Worm (Caenorhabditis elegans): Measurements from ENCODE around the gene crh-1.

crh-1 gene

ce11 chrIII:11683038-11683437 is 25.5 kb downstream of the crh-1 start:
- no peak for TF ChIP-seq sma-9 (GFP tag; optimal IDR thresholded peaks at IDR 0.05)
- no peak for TF ChIP-seq sma-9 (tag; optimal IDR thresholded peaks at IDR 0.05)
- TF ChIP-seq nhr-25 (tag; optimal IDR thresholded peaks at IDR 0.05): no peak
- no peak for TF ChIP-seq nhr-12 (tag; optimal IDR thresholded peaks at IDR 0.05)
- no peak for TF ChIP-seq nhr-77 (tag; optimal IDR thresholded peaks at IDR 0.05)
- TF ChIP-seq fos-1 (tag; optimal IDR thresholded peaks at IDR 0.05): no peak
- no peak for TF ChIP-seq lin-11 (tag; optimal IDR thresholded peaks at IDR 0.05)
- TF ChIP-seq blmp-1 (tag; optimal IDR thresholded peaks at IDR 0.05; ENCODE audit: insufficient read depth): no peak
- TF ChIP-seq ceh-82 (tag; optimal IDR thresholded peaks at IDR 0.05): no peak
- TF ChIP-seq R02D3.7 (tag; optimal IDR thresholded peaks at IDR 0.05): no peak
- no peak for TF ChIP-seq unc-39 (tag; optimal IDR thresholded peaks at IDR 0.05)
- no peak for TF ChIP-seq zag-1 (tag; optimal IDR thresholded peaks at IDR 0.05)
- TF ChIP-seq mab-5 (tag; optimal IDR thresholded peaks at IDR 0.05): no peak
- TF ChIP-seq Y55F3AM.14 (GFP tag; optimal IDR thresholded peaks at IDR 0.05): no peak
- TF ChIP-seq ztf-4 (tag; optimal IDR thresholded peaks at IDR 0.05): no peak

ce11 chrIII:11683790-11684189 is 26.2 kb downstream of the crh-1 start:
- TF ChIP-seq peb-1 (tag; optimal IDR thresholded peaks at IDR 0.05): no peak
- TF ChIP-seq mbf-1 (tag; optimal IDR thresholded peaks at IDR 0.05): no peak
- no peak for TF ChIP-seq nhr-129 (tag; optimal IDR thresholded peaks at IDR 0.05)
- TF ChIP-seq nhr-12 (tag; optimal IDR thresholded peaks at IDR 0.05): no peak
- TF ChIP-seq lin-13 (GFP tag; optimal IDR thresholded peaks at IDR 0.05): no peak
- TF ChIP-seq fos-1 (tag; optimal IDR thresholded peaks at IDR 0.05): no peak
- no peak for TF ChIP-seq nhr-10 (tag; optimal IDR thresholded peaks at IDR 0.05)
- no peak for TF ChIP-seq blmp-1 (tag; optimal IDR thresholded peaks at IDR 0.05; ENCODE audit: insufficient read depth)
- TF ChIP-seq zag-1 (tag; optimal IDR thresholded peaks at IDR 0.05): no peak
- TF ChIP-seq mdl-1 (tag; optimal IDR thresholded peaks at IDR 0.05): no peak
- no peak for TF ChIP-seq elt-3 (tag; optimal IDR thresholded peaks at IDR 0.05)
- TF ChIP-seq lin-39 (tag; optimal IDR thresholded peaks at IDR 0.05): no peak

- no peak for TF ChIP-seq ceh-82 (tag; optimal IDR thresholded peaks at IDR 0.05)
- TF ChIP-seq sem-4 (tag; optimal IDR thresholded peaks at IDR 0.05): no peak
- TF ChIP-seq sma-9 (GFP tag; optimal IDR thresholded peaks at IDR 0.05): peak; percentile 67
- TF ChIP-seq sma-9 (tag; optimal IDR thresholded peaks at IDR 0.05): no peak
- TF ChIP-seq gmeb-1 (tag; optimal IDR thresholded peaks at IDR 0.05): peak; percentile 19
- TF ChIP-seq nhr-6 (tag; optimal IDR thresholded peaks at IDR 0.05): no peak
- no peak for TF ChIP-seq ztf-11 (tag; optimal IDR thresholded peaks at IDR 0.05)
- TF ChIP-seq sma-3 (GFP tag; optimal IDR thresholded peaks at IDR 0.05): peak; percentile 44
- no peak for TF ChIP-seq nhr-129 (tag; optimal IDR thresholded peaks at IDR 0.05)
- peak; percentile 56 for TF ChIP-seq crh-2 (tag; optimal IDR thresholded peaks at IDR 0.05)
- TF ChIP-seq fos-1 (tag; optimal IDR thresholded peaks at IDR 0.05): peak; percentile 66
- TF ChIP-seq nhr-21 (tag; optimal IDR thresholded peaks at IDR 0.05): no peak
Measured at ce11 chrIII:11684770-11685169, 27.2 kb downstream of the crh-1 start.

ce11 chrIII:11689303-11689702 is 31.7 kb downstream of the crh-1 start:
- TF ChIP-seq peb-1 (tag; optimal IDR thresholded peaks at IDR 0.05) (no peak), lin-13 (GFP tag; optimal IDR thresholded peaks at IDR 0.05) (peak; percentile 31), F13H6.1 (tag; optimal IDR thresholded peaks at IDR 0.05) (peak; percentile 74), gmeb-1 (tag; optimal IDR thresholded peaks at IDR 0.05) (peak; percentile 67), elt-3 (tag; optimal IDR thresholded peaks at IDR 0.05) (no peak), skn-1 (tag; optimal IDR thresholded peaks at IDR 0.05) (no peak), nhr-11 (tag; optimal IDR thresholded peaks at IDR 0.05) (no peak), fos-1 (tag; optimal IDR thresholded peaks at IDR 0.05) (peak; percentile 96), alr-1 (tag; optimal IDR thresholded peaks at IDR 0.05) (no peak), ceh-16 (tag; optimal IDR thresholded peaks at IDR 0.05) (no peak), mbf-1 (tag; optimal IDR thresholded peaks at IDR 0.05) (no peak), unc-55 (GFP tag; optimal IDR thresholded peaks at IDR 0.05) (no peak), sma-3 (GFP tag; optimal IDR thresholded peaks at IDR 0.05) (peak; percentile 76), sem-4 (tag; optimal IDR thresholded peaks at IDR 0.05) (peak; percentile 80), snpc-4 (tag; optimal IDR thresholded peaks at IDR 0.05) (no peak), ztf-11 (tag; optimal IDR thresholded peaks at IDR 0.05) (no peak), nhr-23 (tag; optimal IDR thresholded peaks at IDR 0.05) (no peak), ztf-1 (GFP tag; conservative IDR thresholded peaks at IDR 0.05) (no peak), nhr-6 (tag; optimal IDR thresholded peaks at IDR 0.05) (peak; percentile 14), lin-39 (tag; optimal IDR thresholded peaks at IDR 0.05) (no peak), nhr-12 (tag; optimal IDR thresholded peaks at IDR 0.05) (no peak), sma-9 (GFP tag; optimal IDR thresholded peaks at IDR 0.05) (peak; percentile 77), sma-9 (tag; optimal IDR thresholded peaks at IDR 0.05) (no peak), unc-62 (GFP tag; optimal IDR thresholded peaks at IDR 0.05) (no peak), aly-2 (tag; optimal IDR thresholded peaks at IDR 0.05) (no peak), mdl-1 (tag; optimal IDR thresholded peaks at IDR 0.05) (peak in 1 of 2 experiments; percentile 20), Y55F3AM.14 (GFP tag; optimal IDR thresholded peaks at IDR 0.05) (peak; percentile 4), ztf-4 (tag; optimal IDR thresholded peaks at IDR 0.05) (peak; percentile 9), zag-1 (tag; optimal IDR thresholded peaks at IDR 0.05) (no peak), lin-11 (tag; optimal IDR thresholded peaks at IDR 0.05) (no peak), mab-5 (tag; optimal IDR thresholded peaks at IDR 0.05) (no peak), R02D3.7 (tag; optimal IDR thresholded peaks at IDR 0.05) (no peak), nhr-21 (tag; optimal IDR thresholded peaks at IDR 0.05) (peak; percentile 53), unc-39 (tag; optimal IDR thresholded peaks at IDR 0.05) (no peak), lsy-2 (tag; optimal IDR thresholded peaks at IDR 0.05) (peak in 1 of 2 experiments; percentile 57), blmp-1 (tag; optimal IDR thresholded peaks at IDR 0.05; ENCODE audit: insufficient read depth) (peak; percentile 70), nhr-129 (tag; optimal IDR thresholded peaks at IDR 0.05) (peak; percentile 75), ZK546.5 (tag; optimal IDR thresholded peaks at IDR 0.05) (no peak), C34F6.9 (tag; optimal IDR thresholded peaks at IDR 0.05) (peak; percentile 48)
